Worm (Caenorhabditis elegans): Measurements from ENCODE around the gene ilys-5.

ilys-5 gene

ce11 chrX:6533038-6533437 lies 3.6 kb downstream of the ilys-5 start:
- no peak for TF ChIP-seq W03F9.2 (tag; optimal IDR thresholded peaks at IDR 0.05)
- no peak for TF ChIP-seq him-1 (tag; optimal IDR thresholded peaks at IDR 0.05)
- TF ChIP-seq dao-5 (tag; optimal IDR thresholded peaks at IDR 0.05) = no peak

ce11 chrX:6531896-6532295 lies 4.7 kb downstream of the ilys-5 start:
- TF ChIP-seq W03F9.2 (tag; optimal IDR thresholded peaks at IDR 0.05) (no peak), dao-5 (tag; optimal IDR thresholded peaks at IDR 0.05) (no peak)

ce11 chrX:6530591-6530990 lies 6.0 kb downstream of the ilys-5 start:
- TF ChIP-seq him-1 (tag; optimal IDR thresholded peaks at IDR 0.05) (no peak), dao-5 (tag; optimal IDR thresholded peaks at IDR 0.05) (no peak), W03F9.2 (tag; optimal IDR thresholded peaks at IDR 0.05) (no peak)

ce11 chrX:6530046-6530445 lies 6.6 kb downstream of the ilys-5 start, which contains the start of gene ceh-60:
TSS of gene ceh-60 (minus strand) at chrX:6530146.
- TF ChIP-seq W03F9.2 (tag; optimal IDR thresholded peaks at IDR 0.05) (no peak), dao-5 (tag; optimal IDR thresholded peaks at IDR 0.05) (no peak), him-1 (tag; optimal IDR thresholded peaks at IDR 0.05) (no peak)

ce11 chrX:6522634-6523070 lies 14.0 kb downstream of the ilys-5 start:
- peak; percentile 44 for TF ChIP-seq dao-5 (tag; optimal IDR thresholded peaks at IDR 0.05)
- TF ChIP-seq him-1 (tag; optimal IDR thresholded peaks at IDR 0.05) = no peak
- no peak for TF ChIP-seq W03F9.2 (tag; optimal IDR thresholded peaks at IDR 0.05)

- no peak for TF ChIP-seq W03F9.2 (tag; optimal IDR thresholded peaks at IDR 0.05)
- no peak for TF ChIP-seq dao-5 (tag; optimal IDR thresholded peaks at IDR 0.05)
- no peak for TF ChIP-seq him-1 (tag; optimal IDR thresholded peaks at IDR 0.05)
These were observed 16.0 kb downstream of the ilys-5 start for ce11 chrX:6520644-6521043.

ce11 chrX:6519946-6520345 lies 16.7 kb downstream of the ilys-5 start:
- TF ChIP-seq him-1 (tag; optimal IDR thresholded peaks at IDR 0.05) = no peak
- no peak for TF ChIP-seq dao-5 (tag; optimal IDR thresholded peaks at IDR 0.05)
- no peak for TF ChIP-seq W03F9.2 (tag; optimal IDR thresholded peaks at IDR 0.05)

ce11 chrX:6519473-6519872 lies 17.2 kb downstream of the ilys-5 start:
- TF ChIP-seq W03F9.2 (tag; optimal IDR thresholded peaks at IDR 0.05) = no peak
- TF ChIP-seq dao-5 (tag; optimal IDR thresholded peaks at IDR 0.05) = no peak
- no peak for TF ChIP-seq him-1 (tag; optimal IDR thresholded peaks at IDR 0.05)

- TF ChIP-seq dao-5 (tag; optimal IDR thresholded peaks at IDR 0.05) (no peak), him-1 (tag; optimal IDR thresholded peaks at IDR 0.05) (no peak)
These were observed 18.1 kb downstream of the ilys-5 start, which contains the start of gene ets-4 for ce11 chrX:6518537-6518936. TSS of gene ets-4 (plus strand) at chrX:6518883.

ce11 chrX:6517025-6517770 lies 19.4 kb downstream of the ilys-5 start:
- no peak for TF ChIP-seq dao-5 (tag; optimal IDR thresholded peaks at IDR 0.05)
- TF ChIP-seq him-1 (tag; optimal IDR thresholded peaks at IDR 0.05) = no peak
- TF ChIP-seq W03F9.2 (tag; optimal IDR thresholded peaks at IDR 0.05) = no peak

ce11 chrX:6515267-6515666 lies 21.4 kb downstream of the ilys-5 start:
- TF ChIP-seq him-1 (tag; optimal IDR thresholded peaks at IDR 0.05) (no peak), W03F9.2 (tag; optimal IDR thresholded peaks at IDR 0.05) (no peak), dao-5 (tag; optimal IDR thresholded peaks at IDR 0.05) (no peak)

- TF ChIP-seq dao-5 (tag; optimal IDR thresholded peaks at IDR 0.05) = no peak
- TF ChIP-seq him-1 (tag; optimal IDR thresholded peaks at IDR 0.05) = no peak
These were observed 22.2 kb downstream of the ilys-5 start for ce11 chrX:6514466-6514865.

- TF ChIP-seq him-1 (tag; optimal IDR thresholded peaks at IDR 0.05) (no peak), dao-5 (tag; optimal IDR thresholded peaks at IDR 0.05) (no peak), W03F9.2 (tag; optimal IDR thresholded peaks at IDR 0.05) (no peak)
These were observed 24.7 kb downstream of the ilys-5 start, which contains the start of gene ttr-35 for ce11 chrX:6511985-6512384. TSS of gene ttr-35 (plus strand) at chrX:6512285.

ce11 chrX:6510627-6511026 lies 26.0 kb downstream of the ilys-5 start, which contains the start of gene ttr-36:
TSS of gene ttr-36 (plus strand) at chrX:6510927.
- TF ChIP-seq W03F9.2 (tag; optimal IDR thresholded peaks at IDR 0.05) = no peak
- no peak for TF ChIP-seq dao-5 (tag; optimal IDR thresholded peaks at IDR 0.05)
- TF ChIP-seq him-1 (tag; optimal IDR thresholded peaks at IDR 0.05) = no peak

ce11 chrX:6509813-6510212 lies 26.8 kb downstream of the ilys-5 start:
- no peak for TF ChIP-seq dao-5 (tag; optimal IDR thresholded peaks at IDR 0.05)
- no peak for TF ChIP-seq W03F9.2 (tag; optimal IDR thresholded peaks at IDR 0.05)
- TF ChIP-seq him-1 (tag; optimal IDR thresholded peaks at IDR 0.05) = no peak

Data from whole organism, L4/young adult.